Fruit fly (Drosophila melanogaster) whole organism, embryonic: Measurements from ENCODE around the gene CG42764.

Experiments
- Asciz ChIP-seq: fragments of 200-800 bp; sonication (Bioruptor generic); optimal IDR thresholded peaks from 2 replicates; lab custom pipeline; 2017; ENCODE audit warnings: missing biosample characterization, mild to moderate bottlenecking, missing genetic modification characterization, missing genetic modification reagents
- Bgb ChIP-seq: fragments of 200-800 bp; sonication (Bioruptor generic); IDR thresholded peaks from 2 replicates; pipeline ENCODE4 v1.3.6; 2022; ENCODE audit warnings: missing biosample characterization, missing genetic modification characterization; ENCODE audit not compliant: partially characterized antibody
- CG10431 ChIP-seq: fragments of 200-800 bp; sonication (Bioruptor generic); optimal IDR thresholded peaks from 3 replicates; lab custom pipeline; 2018; ENCODE audit warnings: missing biosample characterization, mild to moderate bottlenecking, missing genetic modification characterization
- CG11560 ChIP-seq: fragments of 200-800 bp; sonication (Bioruptor generic); IDR thresholded peaks from 3 replicates; pipeline ENCODE4 v1.3.6; 2022; ENCODE audit warnings: missing biosample characterization, missing genetic modification characterization
- CG12071 ChIP-seq: fragments of 200-800 bp; sonication (Bioruptor generic); optimal IDR thresholded peaks from 3 replicates; lab custom pipeline; 2018; ENCODE audit warnings: missing biosample characterization, mild to moderate bottlenecking, missing genetic modification characterization
- CG13123 ChIP-seq: fragments of 200-800 bp; sonication (Bioruptor generic); optimal IDR thresholded peaks from 2 replicates; lab custom pipeline; 2016; ENCODE audit warnings: missing biosample characterization, missing genetic modification characterization
- CG13775 ChIP-seq: fragments of 200-800 bp; sonication (Bioruptor generic); optimal IDR thresholded peaks from 3 replicates; lab custom pipeline; 2017; ENCODE audit warnings: missing biosample characterization, mild to moderate bottlenecking, missing genetic modification characterization
- CG15601 ChIP-seq: fragments of 200-800 bp; sonication (Bioruptor generic); optimal IDR thresholded peaks from 3 replicates; lab custom pipeline; 2019; ENCODE audit warnings: missing biosample characterization, mild to moderate bottlenecking, missing genetic modification characterization, moderate library complexity
- CG16863 ChIP-seq: fragments of 200-800 bp; sonication (Bioruptor generic); optimal IDR thresholded peaks from 3 replicates; lab custom pipeline; 2016; ENCODE audit warnings: missing biosample characterization, missing genetic modification characterization
- CG1832 ChIP-seq: fragments of 200-800 bp; sonication (Bioruptor generic); optimal IDR thresholded peaks from 2 replicates; lab custom pipeline; 2017; ENCODE audit warnings: missing biosample characterization, mild to moderate bottlenecking, missing genetic modification characterization, inconsistent platforms
- CG2712 ChIP-seq: fragments of 200-800 bp; optimal IDR thresholded peaks from 3 replicates; lab custom pipeline; 2019; ENCODE audit warnings: missing biosample characterization, mild to moderate bottlenecking, missing genetic modification characterization, moderate library complexity
- CG3163 ChIP-seq: fragments of 200-800 bp; sonication (Bioruptor generic); optimal IDR thresholded peaks from 3 replicates; lab custom pipeline; 2016; ENCODE audit warnings: missing biosample characterization, missing genetic modification characterization
- CG3281 ChIP-seq: fragments of 200-800 bp; sonication (Bioruptor generic); optimal IDR thresholded peaks from 3 replicates; lab custom pipeline; 2017; ENCODE audit warnings: missing biosample characterization, mild to moderate bottlenecking, missing genetic modification characterization
- CG4328 ChIP-seq: fragments of 200-800 bp; sonication (Bioruptor generic); optimal IDR thresholded peaks from 3 replicates; lab custom pipeline; 2017; ENCODE audit warnings: missing biosample characterization, missing genetic modification reagents, missing genetic modification characterization
- CG6175 ChIP-seq: fragments of 200-800 bp; sonication (Bioruptor generic); IDR thresholded peaks from 3 replicates; pipeline ENCODE4 v1.3.6; 2022; ENCODE audit warnings: missing biosample characterization, missing genetic modification characterization
- CG7271 ChIP-seq: fragments of 200-800 bp; sonication (Bioruptor generic); optimal IDR thresholded peaks from 2 replicates; lab custom pipeline; 2018; ENCODE audit warnings: missing biosample characterization, mild to moderate bottlenecking, missing genetic modification characterization, moderate library complexity
- CG7372 ChIP-seq: fragments of 200-800 bp; sonication (Bioruptor generic); IDR thresholded peaks from 2 replicates; pipeline ENCODE4 v1.3.6; 2022; ENCODE audit warnings: missing biosample characterization, missing genetic modification characterization
- CG8089 ChIP-seq: fragments of 200-800 bp; sonication (Bioruptor generic); optimal IDR thresholded peaks from 3 replicates; lab custom pipeline; 2016; ENCODE audit warnings: missing biosample characterization, missing genetic modification characterization
- CG8290 ChIP-seq, 3 experiments: fragments of 200-800 bp; sonication (Bioruptor generic); optimal IDR thresholded peaks; 2 replicates each; lab custom pipeline; 2016 to 2019; ENCODE audit warnings: missing biosample characterization in 3 of 3, missing genetic modification characterization in 3 of 3, mild to moderate bottlenecking in 2 of 3, moderate library complexity in 1 of 3
- Elba2 ChIP-seq: fragments of 200-800 bp; sonication (Bioruptor generic); optimal IDR thresholded peaks from 3 replicates; lab custom pipeline; 2016; ENCODE audit warnings: missing biosample characterization, missing genetic modification characterization
- Ets97D ChIP-seq: fragments of 200-800 bp; sonication (Bioruptor generic); optimal IDR thresholded peaks from 3 replicates; lab custom pipeline; 2016; ENCODE audit warnings: missing biosample characterization, missing genetic modification characterization
- Fer2 ChIP-seq: fragments of 200-800 bp; sonication (Bioruptor generic); optimal IDR thresholded peaks from 2 replicates; lab custom pipeline; 2018; ENCODE audit warnings: missing biosample characterization, mild to moderate bottlenecking, missing genetic modification characterization, moderate library complexity
- Meics ChIP-seq: fragments of 200-800 bp; sonication (Bioruptor generic); optimal IDR thresholded peaks from 2 replicates; lab custom pipeline; 2017; ENCODE audit warnings: missing biosample characterization, mild to moderate bottlenecking, missing genetic modification characterization
- NC2β ChIP-seq: fragments of 200-800 bp; sonication (Bioruptor generic); optimal IDR thresholded peaks from 2 replicates; lab custom pipeline; 2016; ENCODE audit warnings: missing biosample characterization, missing genetic modification characterization
- Neu2 ChIP-seq: fragments of 200-800 bp; sonication (Bioruptor generic); optimal IDR thresholded peaks from 3 replicates; lab custom pipeline; 2016; ENCODE audit warnings: missing biosample characterization, missing genetic modification characterization, borderline replicate concordance
- NfI ChIP-seq: fragments of 200-800 bp; sonication (Bioruptor generic); optimal IDR thresholded peaks from 3 replicates; lab custom pipeline; 2018; ENCODE audit warnings: missing biosample characterization, mild to moderate bottlenecking, missing genetic modification characterization, moderate library complexity
- Oli ChIP-seq: fragments of 200-800 bp; sonication (Bioruptor generic); optimal IDR thresholded peaks from 2 replicates; lab custom pipeline; 2018; ENCODE audit warnings: missing biosample characterization, mild to moderate bottlenecking, missing genetic modification characterization, moderate library complexity
- Stat92E ChIP-seq, 3 experiments: fragments of >200 bp in 2 of 3; fragments of 200-800 bp in 1 of 3; sonication (Bioruptor generic) in 1 of 3; optimal IDR thresholded peaks; 2 replicates each; lab custom pipeline; 2017 to 2019; ENCODE audit warnings: missing biosample characterization in 3 of 3, missing genetic modification characterization in 3 of 3, mild to moderate bottlenecking in 1 of 3, moderate library complexity in 1 of 3
- amos ChIP-seq: fragments of 200-800 bp; sonication (Bioruptor generic); IDR thresholded peaks from 2 replicates; pipeline ENCODE4 v1.3.6; 2022; ENCODE audit warnings: missing biosample characterization, missing genetic modification characterization; ENCODE audit not compliant: partially characterized antibody
- bab2 ChIP-seq: fragments of 200-800 bp; sonication (Bioruptor generic); optimal IDR thresholded peaks from 2 replicates; lab custom pipeline; 2016; ENCODE audit warnings: missing biosample characterization, missing genetic modification characterization
- bsh ChIP-seq, 2 experiments: fragments of 200-800 bp; sonication (Bioruptor generic); optimal IDR thresholded peaks; 2 replicates each; lab custom pipeline; 2017 to 2018; ENCODE audit warnings: mild to moderate bottlenecking in 2 of 2, missing biosample characterization in 2 of 2, missing genetic modification characterization in 2 of 2, moderate library complexity in 1 of 2
- cwo ChIP-seq: fragments of 200-800 bp; sonication (Bioruptor generic); optimal IDR thresholded peaks from 3 replicates; lab custom pipeline; 2017; ENCODE audit warnings: missing biosample characterization, missing genetic modification characterization, mild to moderate bottlenecking, moderate library complexity, missing genetic modification reagents
- danr ChIP-seq: fragments of 200-800 bp; sonication (Bioruptor generic); IDR thresholded peaks from 2 replicates; pipeline ENCODE4 v1.3.6; 2022; ENCODE audit warnings: missing biosample characterization, missing genetic modification characterization
- dpn ChIP-seq, 2 experiments: fragments of 200-800 bp; sonication (Bioruptor generic); optimal IDR thresholded peaks; 3 replicates each; lab custom pipeline; 2016; ENCODE audit warnings: missing biosample characterization in 2 of 2, missing genetic modification characterization in 2 of 2
- dysf ChIP-seq: fragments of 200-800 bp; sonication (Bioruptor generic); IDR thresholded peaks from 3 replicates; pipeline ENCODE4 v1.3.6; 2022; ENCODE audit warnings: missing biosample characterization, missing genetic modification characterization
- emc ChIP-seq: fragments of 200-800 bp; sonication (Bioruptor generic); optimal IDR thresholded peaks from 2 replicates; lab custom pipeline; 2016; ENCODE audit warnings: missing biosample characterization, missing genetic modification characterization
- esg ChIP-seq: fragments of 200-800 bp; sonication (Bioruptor generic); conservative IDR thresholded peaks from 2 replicates; pipeline ENCODE4 v1.3.6; 2022; ENCODE audit warnings: missing biosample characterization, missing genetic modification characterization
- fd64A ChIP-seq: fragments of 200-800 bp; sonication (Bioruptor generic); optimal IDR thresholded peaks from 3 replicates; lab custom pipeline; 2018; ENCODE audit warnings: missing biosample characterization, mild to moderate bottlenecking, missing genetic modification characterization
- fru ChIP-seq: fragments of >200 bp; optimal IDR thresholded peaks from 2 replicates; lab custom pipeline; 2017
- jigr1 ChIP-seq: fragments of 200-800 bp; sonication (Bioruptor generic); IDR thresholded peaks from 3 replicates; pipeline ENCODE4 v1.3.6; 2022; ENCODE audit warnings: missing biosample characterization, missing genetic modification characterization
- jing ChIP-seq: fragments of 200-800 bp; sonication (Bioruptor generic); optimal IDR thresholded peaks from 2 replicates; lab custom pipeline; 2018; ENCODE audit warnings: missing biosample characterization, mild to moderate bottlenecking, missing genetic modification characterization
- knrl ChIP-seq: fragments of 200-800 bp; sonication (Bioruptor generic); IDR thresholded peaks from 3 replicates; pipeline ENCODE4 v1.3.6; 2022; ENCODE audit warnings: missing biosample characterization, missing genetic modification characterization; ENCODE audit not compliant: partially characterized antibody
- lilli ChIP-seq: fragments of 200-800 bp; sonication (Bioruptor generic); optimal IDR thresholded peaks from 3 replicates; lab custom pipeline; 2016; ENCODE audit warnings: missing biosample characterization, missing genetic modification characterization
- tap ChIP-seq: fragments of 200-800 bp; optimal IDR thresholded peaks from 3 replicates; lab custom pipeline; 2019; ENCODE audit warnings: missing biosample characterization, mild to moderate bottlenecking, missing genetic modification characterization, moderate library complexity
- trh ChIP-seq: fragments of 200-800 bp; sonication (Bioruptor generic); optimal IDR thresholded peaks from 2 replicates; lab custom pipeline; 2016; ENCODE audit warnings: missing biosample characterization, missing genetic modification characterization
- tx ChIP-seq: fragments of 200-800 bp; sonication (Bioruptor generic); optimal IDR thresholded peaks from 2 replicates; lab custom pipeline; 2016; ENCODE audit warnings: missing biosample characterization, missing genetic modification characterization
- unc-4 ChIP-seq: fragments of 200-800 bp; sonication (Bioruptor generic); IDR thresholded peaks from 2 replicates; pipeline ENCODE4 v1.3.6; 2022; ENCODE audit warnings: missing biosample characterization, missing genetic modification characterization; ENCODE audit not compliant: partially characterized antibody
- wdn ChIP-seq: fragments of 200-800 bp; sonication (Bioruptor generic); IDR thresholded peaks from 2 replicates; pipeline ENCODE4 v1.3.6; 2022; ENCODE audit warnings: missing biosample characterization, missing genetic modification characterization

Gene CG42764

DNA sequence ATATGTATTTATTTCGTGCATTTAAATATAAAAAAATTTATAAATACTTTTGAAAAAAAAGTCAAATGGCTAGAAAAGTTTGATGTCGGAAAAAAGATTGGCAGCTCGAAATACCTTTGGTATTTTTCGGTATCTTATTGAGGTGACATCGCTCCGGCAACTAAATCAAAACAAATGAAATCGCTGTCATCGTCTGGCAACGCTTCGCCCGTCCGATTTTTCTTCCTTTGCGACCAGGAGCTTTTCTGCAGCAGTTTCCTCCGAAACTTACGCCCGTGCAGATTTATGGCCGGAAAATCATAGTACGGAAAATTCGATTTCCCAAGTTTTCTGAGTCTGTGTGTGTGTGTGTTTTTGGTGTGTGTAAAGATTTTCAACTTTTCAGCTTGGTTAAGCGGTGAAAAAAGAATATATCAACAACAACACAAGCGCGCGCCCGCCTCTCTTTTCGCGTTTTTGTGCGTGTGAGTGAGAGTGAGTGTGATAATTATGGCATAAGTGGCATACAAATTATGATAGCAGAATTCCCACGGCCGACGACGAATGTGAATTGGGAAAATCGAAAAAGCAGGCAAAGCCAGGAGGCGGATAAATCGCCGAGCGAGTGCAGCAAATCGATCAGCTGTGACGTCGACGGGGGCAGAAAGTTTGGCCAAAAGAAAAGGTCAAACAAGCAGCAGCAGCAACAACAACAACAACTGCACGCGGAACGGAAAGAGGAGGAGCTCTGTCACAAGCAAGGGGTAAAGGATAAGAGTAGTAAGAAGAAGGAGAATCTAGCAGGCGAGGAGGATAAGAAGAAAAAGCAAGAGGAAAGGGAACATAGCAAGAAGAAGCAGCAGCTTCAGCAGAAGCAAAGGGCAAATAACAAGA, 31.5 kb upstream of the CG42764 start, which contains the start of gene CG32425 (continued):
- TF ChIP-seq CG16863 (GFP tag; lab: Kevin White, UChicago) (no peak), CG12071 (GFP tag; lab: Kevin White, UChicago) (no peak), CG2712 (peak; percentile 23), CG3163 (GFP tag; lab: Kevin White, UChicago) (no peak), Fer2 (tag; lab: Kevin White, UChicago) (no peak), CG7372 (GFP tag; lab: Robert Waterston, UW) (no peak), fd64A (GFP tag; lab: Kevin White, UChicago) (no peak), CG13123 (GFP tag; lab: Kevin White, UChicago) (no peak), trh (GFP tag; lab: Kevin White, UChicago) (no peak), amos (no peak), bsh (GFP tag; optimal IDR thresholded peaks at IDR 0.05; lab: Kevin White, UChicago) (no peak), unc-4 (peak; percentile 27; the same call in 1 of the 2 replicates), CG13775 (GFP tag; lab: Kevin White, UChicago) (no peak), tap (tag; lab: Kevin White, UChicago) (no peak), CG7271 (tag; lab: Kevin White, UChicago) (no peak), lilli (GFP tag; lab: Kevin White, UChicago) (no peak), dysf (no peak), emc (GFP tag; lab: Kevin White, UChicago) (no peak), CG15601 (no peak), Stat92E (GFP tag; optimal IDR thresholded peaks at IDR 0.05; lab: Kevin White, UChicago) (no peak), Bgb (peak; percentile 22; the same call in 1 of the 2 replicates), NC2β (GFP tag; lab: Kevin White, UChicago) (no peak), CG4328 (GFP tag; lab: Kevin White, UChicago) (no peak), jing (GFP tag; lab: Kevin White, UChicago) (no peak), jigr1 (GFP tag; lab: Robert Waterston, UW) (no peak), wdn (no peak), CG10431 (no peak), esg (no peak), danr (GFP tag; lab: Robert Waterston, UW) (no peak), Elba2 (no peak), Ets97D (GFP tag; lab: Kevin White, UChicago) (peak; percentile 61), Neu2 (GFP tag; lab: Kevin White, UChicago) (no peak), CG3281 (GFP tag; lab: Kevin White, UChicago) (no peak), tx (GFP tag; lab: Kevin White, UChicago) (no peak), CG8290 (GFP tag; optimal IDR thresholded peaks at IDR 0.05; lab: Kevin White, UChicago) (no peak), CG8290 (tag; optimal IDR thresholded peaks at IDR 0.05; lab: Kevin White, UChicago) (peak in 1 of 2 experiments; percentile 1), dpn (GFP tag; optimal IDR thresholded peaks at IDR 0.05; lab: Kevin White, UChicago) (peak in 1 of 2 experiments; percentile 26), Asciz (GFP tag; lab: Kevin White, UChicago) (no peak), CG6175 (no peak), NfI (GFP tag; lab: Kevin White, UChicago) (no peak), Meics (GFP tag; lab: Kevin White, UChicago) (no peak), bab2 (no peak), CG8089 (GFP tag; lab: Kevin White, UChicago) (no peak), fru (lab: Kevin White, UChicago) (no peak), Oli (tag; lab: Kevin White, UChicago) (no peak), CG11560 (tag; lab: Robert Waterston, UW) (no peak), knrl (GFP tag; lab: Robert Waterston, UW) (no peak), CG1832 (GFP tag; lab: Kevin White, UChicago) (no peak), cwo (GFP tag; lab: Kevin White, UChicago) (no peak)
